Worm (Caenorhabditis elegans): ENCODE data around the gene Y51B9A.6.

Gene Y51B9A.6

ce11 chrII:9352669-9353068 lies 50.3 kb downstream of the Y51B9A.6 start, which contains the start of the genes sdhb-1 and cup-15:
TSS of gene sdhb-1 (minus strand) at chrII:9352731.
TSS of gene cup-15 (plus strand) at chrII:9353000.
- TF ChIP-seq lin-14 (GFP tag; optimal IDR thresholded peaks at IDR 0.05) (peak; percentile 27), unc-98 (GFP tag; IDR thresholded peaks at IDR 0.05) (no peak), dpl-1 (GFP tag; optimal IDR thresholded peaks at IDR 0.05) (peak in 2 of 3 experiments; percentile 0 to 46), ceh-8 (GFP tag; optimal IDR thresholded peaks at IDR 0.05) (no peak), snpc-4 (tag; optimal IDR thresholded peaks at IDR 0.05) (no peak), snu-23 (GFP tag; optimal IDR thresholded peaks at IDR 0.05) (peak; percentile 1), nhr-76 (tag; optimal IDR thresholded peaks at IDR 0.05) (no peak), lin-13 (GFP tag; optimal IDR thresholded peaks at IDR 0.05) (no peak), mab-9 (GFP tag; IDR thresholded peaks at IDR 0.05) (no peak), nhr-12 (tag; optimal IDR thresholded peaks at IDR 0.05) (no peak), nhr-237 (tag; optimal IDR thresholded peaks at IDR 0.05) (no peak), sptf-1 (tag; optimal IDR thresholded peaks at IDR 0.05) (no peak), efl-1 (optimal IDR thresholded peaks at IDR 0.05) (peak; percentile 13 to 14), efl-1 (GFP tag; optimal IDR thresholded peaks at IDR 0.05 in 1 of 2) (no peak), nhr-85 (tag) (no peak), lsy-2 (tag; optimal IDR thresholded peaks at IDR 0.05) (peak; percentile 26 to 53), xbp-1 (tag; optimal IDR thresholded peaks at IDR 0.05) (no peak), blmp-1 (tag; optimal IDR thresholded peaks at IDR 0.05) (peak; percentile 27), nhr-71 (tag; optimal IDR thresholded peaks at IDR 0.05) (peak; percentile 31), lin-35 (GFP tag; optimal IDR thresholded peaks at IDR 0.05) (peak in 1 of 2 experiments; percentile 53), hlh-17 (GFP tag; optimal IDR thresholded peaks at IDR 0.05; ENCODE audit: borderline replicate concordance) (no peak), swsn-7 (tag; optimal IDR thresholded peaks at IDR 0.05) (no peak), mef-2 (tag; optimal IDR thresholded peaks at IDR 0.05) (no peak)

Data from whole organism, L1 larva.